Fruit fly (Drosophila melanogaster) whole organism, adult: ENCODE results near the gene par-6.

Source experiments
- CG12768 ChIP-seq: fragments of 200-800 bp; sonication (Bioruptor generic); optimal IDR thresholded peaks from 2 replicates; lab custom pipeline; 2017; ENCODE audit warnings: missing biosample characterization, missing genetic modification characterization, mild to moderate bottlenecking, moderate library complexity, missing genetic modification reagents
- CG14711 ChIP-seq: fragments of 200-800 bp; sonication (Bioruptor generic); optimal IDR thresholded peaks from 2 replicates; lab custom pipeline; 2018; ENCODE audit warnings: missing biosample characterization, mild to moderate bottlenecking, missing genetic modification characterization, moderate library complexity
- CG5204 ChIP-seq: fragments of 200-800 bp; sonication (Bioruptor generic); optimal IDR thresholded peaks from 2 replicates; lab custom pipeline; 2016; ENCODE audit warnings: missing biosample characterization, missing genetic modification characterization
- pad ChIP-seq: fragments of 200-800 bp; sonication (Bioruptor generic); optimal IDR thresholded peaks from 3 replicates; lab custom pipeline; 2017; ENCODE audit warnings: missing biosample characterization, missing genetic modification characterization, mild to moderate bottlenecking, moderate library complexity, missing genetic modification reagents

DNA sequence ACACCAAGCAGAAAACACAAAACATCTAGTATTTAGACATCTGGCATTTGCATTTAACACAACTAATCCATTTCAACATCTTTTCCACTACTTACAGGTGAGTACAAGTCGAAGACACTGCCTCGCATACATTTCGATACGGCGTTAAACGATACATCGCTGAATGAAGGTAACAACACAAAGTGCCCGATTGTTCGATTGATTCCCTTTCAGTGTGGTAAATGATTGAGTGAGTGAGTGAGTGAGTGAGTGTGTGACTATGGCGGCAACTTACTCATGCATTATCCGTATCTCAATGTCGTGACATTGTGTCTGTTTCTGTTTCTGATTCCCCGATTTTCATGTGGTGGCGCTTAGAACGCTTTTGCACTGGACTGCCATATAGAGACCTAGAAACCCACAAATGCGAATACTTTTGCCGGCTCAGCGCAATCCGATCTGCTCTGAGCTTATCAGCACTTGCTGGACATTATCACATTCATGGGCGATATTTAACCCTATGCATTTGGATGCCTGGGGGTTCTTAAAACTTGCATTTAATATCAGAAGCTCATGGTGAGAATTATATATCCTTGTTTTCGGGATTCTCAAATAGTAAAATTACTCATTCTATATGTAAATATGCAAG, 33.1 kb downstream of the par-6 start:
- TF ChIP-seq CG5204 (no peak), CG14711 (tag; lab: Kevin White, UChicago) (no peak), pad (GFP tag; lab: Kevin White, UChicago) (no peak), CG12768 (no peak)
